Worm (Caenorhabditis elegans): Measurements from ENCODE around the gene fbxa-26.

DNA sequence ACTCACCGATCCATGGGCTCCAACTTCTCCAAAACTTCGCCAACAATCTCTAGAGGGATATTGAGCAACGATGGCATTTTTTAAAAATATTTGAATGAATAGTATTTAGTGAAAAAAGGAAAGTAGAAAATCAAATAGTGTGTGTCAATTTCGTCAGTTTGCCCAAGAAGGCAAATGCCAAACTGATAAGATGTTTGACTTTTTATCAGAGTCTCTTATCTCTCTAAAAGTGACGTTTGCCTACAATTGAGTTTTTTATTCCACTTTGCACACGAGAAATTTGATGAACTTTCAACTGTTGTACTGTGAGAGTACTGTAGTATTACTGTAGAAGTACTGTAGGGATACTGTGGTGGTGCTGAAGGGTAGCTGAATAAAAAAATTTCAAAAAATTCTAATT is 18.8 kb downstream of the fbxa-26 start:
- peak in 1 of 2 experiments; percentile 20 for TF ChIP-seq lsy-2 (tag; optimal IDR thresholded peaks at IDR 0.05)
- TF ChIP-seq ceh-8 (GFP tag; optimal IDR thresholded peaks at IDR 0.05): no peak
- TF ChIP-seq tbx-2 (tag; optimal IDR thresholded peaks at IDR 0.05): no peak
- TF ChIP-seq fkh-10 (GFP tag; optimal IDR thresholded peaks at IDR 0.05): no peak
- TF ChIP-seq mdl-1 (tag; optimal IDR thresholded peaks at IDR 0.05): no peak
- TF ChIP-seq blmp-1 (tag; optimal IDR thresholded peaks at IDR 0.05): no peak
- TF ChIP-seq lin-35 (GFP tag; optimal IDR thresholded peaks at IDR 0.05): no peak
- TF ChIP-seq lir-3 (tag; optimal IDR thresholded peaks at IDR 0.05; ENCODE audit: poor library complexity): no peak
- no peak for TF ChIP-seq sptf-1 (tag; optimal IDR thresholded peaks at IDR 0.05)
- no peak for TF ChIP-seq snpc-4 (tag; optimal IDR thresholded peaks at IDR 0.05)
- TF ChIP-seq ceh-82 (tag; optimal IDR thresholded peaks at IDR 0.05): no peak
- TF ChIP-seq F16B12.6 (tag; optimal IDR thresholded peaks at IDR 0.05): no peak
- TF ChIP-seq rnt-1 (tag; optimal IDR thresholded peaks at IDR 0.05): no peak
